Worm (Caenorhabditis elegans) whole organism, L1 larva: ENCODE measurements around the gene K03H9.3.

Source experiments
- fkh-4 ChIP-seq: sonication (generic microtip); optimal IDR thresholded peaks from 2 replicates; lab custom pipeline; 2016; ENCODE audit warnings: missing compliant biosample characterization, missing genetic modification characterization, borderline replicate concordance
- hlh-17 ChIP-seq: fragments of 200-800 bp; sonication (Bioruptor generic); optimal IDR thresholded peaks from 2 replicates; lab custom pipeline; 2018; ENCODE audit warnings: missing genetic modification characterization, mild to moderate bottlenecking, missing compliant biosample characterization, moderate library complexity, borderline replicate concordance
- irx-1 ChIP-seq: sonication (generic microtip); optimal IDR thresholded peaks from 2 replicates; lab custom pipeline; 2016; ENCODE audit warnings: missing genetic modification characterization, missing compliant biosample characterization
- nhr-12 ChIP-seq: sonication (generic microtip); optimal IDR thresholded peaks from 2 replicates; lab custom pipeline; 2017; ENCODE audit warnings: missing biosample characterization, missing genetic modification characterization
- nhr-76 ChIP-seq: sonication (generic microtip); optimal IDR thresholded peaks from 2 replicates; lab custom pipeline; 2017; ENCODE audit warnings: missing biosample characterization, missing genetic modification characterization
- nhr-77 ChIP-seq: fragments of 150-350 bp; optimal IDR thresholded peaks from 2 replicates; lab custom pipeline; 2014; ENCODE audit warnings: missing biosample characterization, missing genetic modification characterization
- nhr-90 ChIP-seq: sonication (generic microtip); optimal IDR thresholded peaks from 2 replicates; lab custom pipeline; 2016; ENCODE audit warnings: mild to moderate bottlenecking, missing genetic modification characterization, missing compliant biosample characterization; ENCODE audit not compliant: poor library complexity
- pag-3 ChIP-seq: sonication (generic microtip); optimal IDR thresholded peaks from 2 replicates; lab custom pipeline; 2017; ENCODE audit warnings: missing genetic modification characterization, mild to moderate bottlenecking, missing compliant biosample characterization, antibody characterized with exemption, borderline replicate concordance; ENCODE audit not compliant: insufficient read depth
- rnt-1 ChIP-seq: sonication (generic microtip); optimal IDR thresholded peaks from 2 replicates; lab custom pipeline; 2016; ENCODE audit warnings: mild to moderate bottlenecking, missing genetic modification characterization, moderate library complexity, missing compliant biosample characterization
- snpc-4 ChIP-seq: fragments of 150-350 bp; optimal IDR thresholded peaks from 2 replicates; lab custom pipeline; 2014; ENCODE audit warnings: missing biosample characterization, missing genetic modification characterization
- ztf-4 ChIP-seq: fragments of 150-350 bp; optimal IDR thresholded peaks from 2 replicates; lab custom pipeline; 2014; ENCODE audit warnings: missing biosample characterization, missing genetic modification characterization

- TF ChIP-seq ztf-4 (tag; lab: Kevin White, UChicago) (no peak), snpc-4 (tag; lab: Kevin White, UChicago) (no peak), rnt-1 (tag; lab: Kevin White, UChicago) (no peak), fkh-4 (tag; lab: Kevin White, UChicago) (no peak), pag-3 (no peak), nhr-90 (tag; lab: Kevin White, UChicago) (no peak), nhr-12 (tag; lab: Kevin White, UChicago) (no peak), hlh-17 (GFP tag; lab: Kevin White, UChicago) (no peak), irx-1 (tag; lab: Kevin White, UChicago) (no peak), nhr-76 (no peak), nhr-77 (tag; lab: Kevin White, UChicago) (no peak)
These were observed 35.0 kb upstream of the K03H9.3 start, which contains the start of gene F58F12.2 for ce11 chrII:6387937-6388336.
